Fruit fly (Drosophila melanogaster): ENCODE measurements around the gene CG13738.
A peak's percentile ranks its signal among the peaks of the same experiment; 100 is the strongest.

CG13738 gene

dm6 chr3L:13996992-13997391 is 23.7 kb upstream of the CG13738 start, which contains the start of gene CG17361 (continued):
- no peak for TF ChIP-seq chn (GFP tag; optimal IDR thresholded peaks at IDR 0.05)
- TF ChIP-seq CG4424 (GFP tag; optimal IDR thresholded peaks at IDR 0.05), result no peak
- no peak for TF ChIP-seq Stat92E (GFP tag; optimal IDR thresholded peaks at IDR 0.05)
- TF ChIP-seq slbo (GFP tag; IDR thresholded peaks at IDR 0.05), result peak; percentile 28; the same call in 1 of the 2 replicates
- TF ChIP-seq Usf (GFP tag; optimal IDR thresholded peaks at IDR 0.05), result no peak
- no peak for TF ChIP-seq CG3847 (GFP tag; IDR thresholded peaks at IDR 0.05)
- TF ChIP-seq CG34376 (GFP tag; optimal IDR thresholded peaks at IDR 0.05), result no peak
- TF ChIP-seq Sox100B (GFP tag; optimal IDR thresholded peaks at IDR 0.05), result no peak
- TF ChIP-seq ewg (GFP tag; optimal IDR thresholded peaks at IDR 0.05), result no peak
- TF ChIP-seq cad (GFP tag; optimal IDR thresholded peaks at IDR 0.05), result no peak
- TF ChIP-seq CG10366 (GFP tag; IDR thresholded peaks at IDR 0.05), result no peak
- no peak for TF ChIP-seq oc (tag; optimal IDR thresholded peaks at IDR 0.05)
- no peak for TF ChIP-seq Dll (GFP tag; IDR thresholded peaks at IDR 0.05; ENCODE audit: partially characterized antibody)
- no peak for TF ChIP-seq CG13894 (tag; optimal IDR thresholded peaks at IDR 0.05)
- no peak for TF ChIP-seq pho (GFP tag; optimal IDR thresholded peaks at IDR 0.05)
- TF ChIP-seq CG4617 (GFP tag; optimal IDR thresholded peaks at IDR 0.05; ENCODE audit: borderline replicate concordance), result no peak
- TF ChIP-seq unpg (GFP tag; optimal IDR thresholded peaks at IDR 0.05), result no peak
- no peak for TF ChIP-seq CG8281 (tag; optimal IDR thresholded peaks at IDR 0.05)
- peak; percentile 81 for TF ChIP-seq CG7928 (GFP tag; optimal IDR thresholded peaks at IDR 0.05)
- TF ChIP-seq Bgb (GFP tag; IDR thresholded peaks at IDR 0.05; ENCODE audit: partially characterized antibody), result no peak
- TF ChIP-seq CG34422 (GFP tag; IDR thresholded peaks at IDR 0.05), result peak; percentile 12; the same call in 1 of the 3 replicates
- no peak for TF ChIP-seq CG1647 (GFP tag; optimal IDR thresholded peaks at IDR 0.05)
- no peak for TF ChIP-seq Ravus (GFP tag; IDR thresholded peaks at IDR 0.05)
- no peak for TF ChIP-seq CG17186 (GFP tag; optimal IDR thresholded peaks at IDR 0.05)
- TF ChIP-seq lbe (GFP tag; optimal IDR thresholded peaks at IDR 0.05), result no peak
- TF ChIP-seq D19A (tag; optimal IDR thresholded peaks at IDR 0.05), result peak; percentile 19
- peak; percentile 62 for TF ChIP-seq CG6654 (GFP tag; optimal IDR thresholded peaks at IDR 0.05)
- TF ChIP-seq pzg (GFP tag; optimal IDR thresholded peaks at IDR 0.05), result peak; percentile 38
- peak; percentile 26 for TF ChIP-seq CG12391 (tag; optimal IDR thresholded peaks at IDR 0.05)
- TF ChIP-seq crol (GFP tag; IDR thresholded peaks at IDR 0.05), result no peak
- no peak for TF ChIP-seq Taf1 (GFP tag; IDR thresholded peaks at IDR 0.05)
- TF ChIP-seq CG18262 (tag; optimal IDR thresholded peaks at IDR 0.05), result peak; percentile 18
- TF ChIP-seq ap (GFP tag; IDR thresholded peaks at IDR 0.05), result no peak
- no peak for TF ChIP-seq insv (GFP tag; optimal IDR thresholded peaks at IDR 0.05)
- no peak for TF ChIP-seq dan (GFP tag; IDR thresholded peaks at IDR 0.05)
- TF ChIP-seq Aef1 (GFP tag; IDR thresholded peaks at IDR 0.05), result no peak
- TF ChIP-seq CG9797 (GFP tag; optimal IDR thresholded peaks at IDR 0.05), result peak; percentile 44
- TF ChIP-seq al (GFP tag; IDR thresholded peaks at IDR 0.05), result no peak
- no peak for TF ChIP-seq hkb (optimal IDR thresholded peaks at IDR 0.05)
- no peak for TF ChIP-seq hkb (GFP tag; IDR thresholded peaks at IDR 0.05)
- TF ChIP-seq nerfin-1 (tag; optimal IDR thresholded peaks at IDR 0.05), result no peak
- peak; percentile 8 for TF ChIP-seq MESR4 (GFP tag; optimal IDR thresholded peaks at IDR 0.05)
- TF ChIP-seq Ptx1 (GFP tag; IDR thresholded peaks at IDR 0.05), result peak; percentile 27; the same call in 1 of the 2 replicates
- TF ChIP-seq CG16813 (GFP tag; IDR thresholded peaks at IDR 0.05; ENCODE audit: partially characterized antibody), result no peak
- no peak for TF ChIP-seq Elba2 (GFP tag; optimal IDR thresholded peaks at IDR 0.05)
- peak; percentile 43 for TF ChIP-seq stwl (tag; optimal IDR thresholded peaks at IDR 0.05)
- no peak for TF ChIP-seq mld (GFP tag; IDR thresholded peaks at IDR 0.05; ENCODE audit: partially characterized antibody)
- TF ChIP-seq CG9215 (GFP tag; IDR thresholded peaks at IDR 0.05), result no peak
- peak; percentile 77 for TF ChIP-seq MBD-R2 (GFP tag; IDR thresholded peaks at IDR 0.05)
- no peak for TF ChIP-seq CG14050 (GFP tag; IDR thresholded peaks at IDR 0.05)
- no peak for TF ChIP-seq abd-A (tag; optimal IDR thresholded peaks at IDR 0.05)

Data from whole organism, embryonic.